Fruit fly (Drosophila melanogaster) whole organism, prepupa: ENCODE results near the gene Lsp1alpha.

Experiments used
- Blimp-1 ChIP-seq: fragments of 200-800 bp; sonication (Bioruptor generic); optimal IDR thresholded peaks from 3 replicates; lab custom pipeline; 2017; ENCODE audit warnings: missing biosample characterization, missing genetic modification characterization, mild to moderate bottlenecking, moderate library complexity, missing genetic modification reagents
- CG10631 ChIP-seq: fragments of 200-800 bp; sonication (Bioruptor generic); optimal IDR thresholded peaks from 2 replicates; lab custom pipeline; 2016; ENCODE audit warnings: missing biosample characterization, missing genetic modification characterization
- CG11762 ChIP-seq: fragments of 200-800 bp; sonication (Bioruptor generic); optimal IDR thresholded peaks from 3 replicates; lab custom pipeline; 2016; ENCODE audit warnings: missing biosample characterization, missing genetic modification characterization; ENCODE audit not compliant: insufficient read depth
- CG11902 ChIP-seq: fragments of 200-800 bp; sonication (Bioruptor generic); optimal IDR thresholded peaks from 3 replicates; lab custom pipeline; 2016; ENCODE audit warnings: missing biosample characterization, missing genetic modification characterization
- CG15336 ChIP-seq: fragments of 200-800 bp; sonication (Bioruptor generic); IDR thresholded peaks from 2 replicates; pipeline ENCODE4 v1.3.6; 2022; ENCODE audit warnings: missing biosample characterization, missing genetic modification characterization
- CG1621 ChIP-seq: fragments of 200-800 bp; sonication (Bioruptor generic); optimal IDR thresholded peaks from 3 replicates; lab custom pipeline; 2018; ENCODE audit warnings: missing biosample characterization, mild to moderate bottlenecking, missing genetic modification characterization
- CG16779 ChIP-seq: fragments of 200-800 bp; sonication (Bioruptor generic); optimal IDR thresholded peaks from 3 replicates; lab custom pipeline; 2017; ENCODE audit warnings: missing biosample characterization, mild to moderate bottlenecking, missing genetic modification characterization
- CG3032 ChIP-seq: fragments of 200-800 bp; optimal IDR thresholded peaks from 2 replicates; lab custom pipeline; 2019; ENCODE audit warnings: missing biosample characterization, mild to moderate bottlenecking, missing genetic modification characterization, moderate library complexity
- CG31627 ChIP-seq: fragments of 200-800 bp; sonication (Bioruptor generic); optimal IDR thresholded peaks from 3 replicates; lab custom pipeline; 2016; ENCODE audit warnings: missing biosample characterization, missing genetic modification characterization
- CG3919 ChIP-seq: fragments of 200-800 bp; sonication (Bioruptor generic); optimal IDR thresholded peaks from 3 replicates; lab custom pipeline; 2016; ENCODE audit warnings: missing biosample characterization, missing genetic modification characterization
- CG4318 ChIP-seq: fragments of 200-800 bp; sonication (Bioruptor generic); optimal IDR thresholded peaks from 3 replicates; lab custom pipeline; 2017; ENCODE audit warnings: missing biosample characterization, mild to moderate bottlenecking, missing genetic modification characterization
- CG6163 ChIP-seq: fragments of 200-800 bp; sonication (Bioruptor generic); IDR thresholded peaks from 3 replicates; pipeline ENCODE4 v1.3.6; 2022; ENCODE audit warnings: missing biosample characterization, missing genetic modification characterization
- CG6276 ChIP-seq: fragments of 200-800 bp; sonication (Bioruptor generic); optimal IDR thresholded peaks from 2 replicates; lab custom pipeline; 2017; ENCODE audit warnings: missing biosample characterization, mild to moderate bottlenecking, missing genetic modification characterization
- CG6808 ChIP-seq: fragments of 200-800 bp; sonication (Bioruptor generic); optimal IDR thresholded peaks from 3 replicates; lab custom pipeline; 2017; ENCODE audit warnings: missing biosample characterization, missing genetic modification characterization, mild to moderate bottlenecking, moderate library complexity, missing genetic modification reagents
- CG6854 ChIP-seq: fragments of 200-800 bp; sonication (Bioruptor generic); optimal IDR thresholded peaks from 2 replicates; lab custom pipeline; 2017; ENCODE audit warnings: missing biosample characterization, mild to moderate bottlenecking, missing genetic modification characterization
- CG7368 ChIP-seq: fragments of 200-800 bp; sonication (Bioruptor generic); optimal IDR thresholded peaks from 3 replicates; lab custom pipeline; 2016; ENCODE audit warnings: missing biosample characterization, missing genetic modification characterization
- CG8119 ChIP-seq: fragments of 200-800 bp; sonication (Bioruptor generic); IDR thresholded peaks from 3 replicates; pipeline ENCODE4 v1.3.6; 2022; ENCODE audit warnings: missing biosample characterization, missing genetic modification characterization
- CG8319 ChIP-seq: fragments of 200-800 bp; sonication (Bioruptor generic); optimal IDR thresholded peaks from 3 replicates; lab custom pipeline; 2016; ENCODE audit warnings: missing biosample characterization, missing genetic modification characterization
- CG8632 ChIP-seq: fragments of 200-800 bp; sonication (Bioruptor generic); optimal IDR thresholded peaks from 3 replicates; lab custom pipeline; 2016; ENCODE audit warnings: missing biosample characterization, missing genetic modification characterization
- Eip75B ChIP-seq: fragments of 200-800 bp; sonication (Bioruptor generic); optimal IDR thresholded peaks from 3 replicates; lab custom pipeline; 2016; ENCODE audit warnings: missing biosample characterization, missing genetic modification characterization
- Eip78C ChIP-seq: fragments of 200-800 bp; sonication (Bioruptor generic); peaks from one replicate; lab custom pipeline; 2016; ENCODE audit warnings: missing biosample characterization, missing genetic modification characterization
- Eip93F ChIP-seq: fragments of 200-800 bp; sonication (Bioruptor generic); optimal IDR thresholded peaks from 2 replicates; lab custom pipeline; 2016; ENCODE audit warnings: missing biosample characterization, mild to moderate bottlenecking, missing genetic modification characterization
- Ets21C ChIP-seq: fragments of 200-800 bp; sonication (Bioruptor generic); optimal IDR thresholded peaks from 3 replicates; lab custom pipeline; 2016; ENCODE audit warnings: missing biosample characterization, missing genetic modification characterization
- Ets96B ChIP-seq: fragments of 200-800 bp; optimal IDR thresholded peaks from 2 replicates; lab custom pipeline; 2019; ENCODE audit warnings: missing biosample characterization, mild to moderate bottlenecking, missing genetic modification characterization, moderate library complexity
- Hr39 ChIP-seq: fragments of 200-800 bp; sonication (Bioruptor generic); optimal IDR thresholded peaks from 2 replicates; lab custom pipeline; 2016; ENCODE audit warnings: missing biosample characterization, missing genetic modification characterization
- Lpt ChIP-seq: fragments of 200-800 bp; sonication (Bioruptor generic); optimal IDR thresholded peaks from 3 replicates; lab custom pipeline; 2016; ENCODE audit warnings: missing biosample characterization, missing genetic modification characterization
- Met ChIP-seq: fragments of 200-800 bp; sonication (Bioruptor generic); optimal IDR thresholded peaks from 3 replicates; lab custom pipeline; 2016; ENCODE audit warnings: missing biosample characterization, missing genetic modification characterization
- Sox102F ChIP-seq: fragments of 200-800 bp; sonication (Bioruptor generic); optimal IDR thresholded peaks from 2 replicates; lab custom pipeline; 2016; ENCODE audit warnings: missing biosample characterization, mild to moderate bottlenecking, missing genetic modification characterization
- Sox14 ChIP-seq: fragments of 200-800 bp; sonication (Bioruptor generic); optimal IDR thresholded peaks from 3 replicates; lab custom pipeline; 2016; ENCODE audit warnings: missing biosample characterization, missing genetic modification characterization
- acj6 ChIP-seq: fragments of 200-800 bp; sonication (Bioruptor generic); optimal IDR thresholded peaks from 3 replicates; lab custom pipeline; 2016; ENCODE audit warnings: missing biosample characterization, missing genetic modification characterization
- cyc ChIP-seq: fragments of 200-800 bp; sonication (Bioruptor generic); optimal IDR thresholded peaks from 3 replicates; lab custom pipeline; 2016; ENCODE audit warnings: missing biosample characterization, missing genetic modification characterization
- dac ChIP-seq: fragments of 200-800 bp; sonication (Bioruptor generic); optimal IDR thresholded peaks from 2 replicates; lab custom pipeline; 2017; ENCODE audit warnings: missing biosample characterization, mild to moderate bottlenecking, missing genetic modification characterization
- dsx ChIP-seq: fragments of 200-800 bp; optimal IDR thresholded peaks from 3 replicates; lab custom pipeline; 2019; ENCODE audit warnings: missing biosample characterization, mild to moderate bottlenecking, missing genetic modification characterization, moderate library complexity; ENCODE audit not compliant: poor library complexity, severe bottlenecking
- eg ChIP-seq: fragments of 200-800 bp; sonication (Bioruptor generic); IDR thresholded peaks from 3 replicates; pipeline ENCODE4 v1.3.6; 2022; ENCODE audit warnings: missing biosample characterization, missing genetic modification characterization
- esn ChIP-seq: fragments of 200-800 bp; sonication (Bioruptor generic); optimal IDR thresholded peaks from 2 replicates; lab custom pipeline; 2016; ENCODE audit warnings: missing biosample characterization, mild to moderate bottlenecking, missing genetic modification characterization, moderate library complexity
- fd59A ChIP-seq: fragments of 200-800 bp; sonication (Bioruptor generic); optimal IDR thresholded peaks from 2 replicates; lab custom pipeline; 2017; ENCODE audit warnings: missing biosample characterization, mild to moderate bottlenecking, missing genetic modification characterization, missing genetic modification reagents
- fd85E ChIP-seq: fragments of 200-800 bp; sonication (Bioruptor generic); optimal IDR thresholded peaks from 3 replicates; lab custom pipeline; 2016; ENCODE audit warnings: missing biosample characterization, missing genetic modification characterization
- fkh ChIP-seq: fragments of 200-800 bp; sonication (Bioruptor generic); optimal IDR thresholded peaks from 3 replicates; lab custom pipeline; 2017; ENCODE audit warnings: missing biosample characterization, mild to moderate bottlenecking, missing genetic modification characterization, moderate library complexity
- net ChIP-seq: fragments of 200-800 bp; sonication (Bioruptor generic); optimal IDR thresholded peaks from 3 replicates; lab custom pipeline; 2016; ENCODE audit warnings: missing biosample characterization, missing genetic modification characterization
- salr ChIP-seq, 2 experiments: fragments of 200-800 bp; sonication (Bioruptor generic); optimal IDR thresholded peaks; 3 replicates each; lab custom pipeline; 2016 to 2018; ENCODE audit warnings: missing biosample characterization in 2 of 2, missing genetic modification characterization in 2 of 2, mild to moderate bottlenecking in 1 of 2
- ss ChIP-seq, 2 experiments: fragments of 200-800 bp; sonication (Bioruptor generic); optimal IDR thresholded peaks; 2 replicates in 1 of 2; 3 replicates in 1 of 2; lab custom pipeline; 2017 to 2018; ENCODE audit warnings: mild to moderate bottlenecking in 2 of 2, missing biosample characterization in 2 of 2, missing genetic modification characterization in 2 of 2, moderate library complexity in 1 of 2
- svp ChIP-seq: fragments of 200-800 bp; sonication (Bioruptor generic); peaks from one replicate; lab custom pipeline; 2016; ENCODE audit warnings: missing biosample characterization, missing genetic modification characterization
- vri ChIP-seq: fragments of 200-800 bp; sonication (Bioruptor generic); optimal IDR thresholded peaks from 3 replicates; lab custom pipeline; 2016; ENCODE audit warnings: missing biosample characterization, mild to moderate bottlenecking, missing genetic modification characterization

Gene Lsp1alpha

DNA sequence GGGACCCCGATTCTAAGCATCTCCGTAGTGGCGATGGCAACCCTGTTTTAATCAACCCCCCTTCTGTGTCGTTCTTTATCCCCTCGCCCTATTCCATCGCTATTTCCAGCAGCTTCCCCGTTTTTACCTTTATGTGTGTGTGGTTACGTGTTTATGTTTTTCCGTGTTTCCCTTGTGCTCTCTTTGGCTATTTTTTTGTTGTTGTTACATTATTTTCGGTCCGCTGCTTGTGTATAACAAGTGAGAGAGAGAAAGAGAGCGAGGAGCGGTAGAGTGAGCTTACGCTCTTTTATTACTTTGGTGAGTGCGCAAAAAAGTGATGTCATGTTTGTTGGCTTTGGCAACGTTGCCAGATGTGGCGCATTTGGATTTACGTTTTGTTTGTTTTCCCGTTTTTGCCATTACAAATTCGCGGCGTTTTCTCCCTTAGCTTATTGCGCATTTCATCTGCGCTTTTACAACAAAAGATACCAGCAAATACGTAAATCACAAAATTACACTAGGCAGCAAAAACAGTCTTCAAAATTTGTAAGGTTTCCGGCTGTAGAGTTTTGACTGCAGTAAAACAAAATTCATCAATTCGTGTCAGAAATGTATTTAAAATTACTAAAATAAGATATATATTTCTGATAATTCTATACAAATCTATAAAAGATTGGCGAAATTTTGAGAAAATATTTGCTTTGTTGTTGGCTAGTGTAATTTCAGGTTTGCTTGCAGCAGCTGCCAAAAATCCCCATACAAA is 19.7 kb upstream of the Lsp1alpha start (continued):
- TF ChIP-seq fkh (GFP tag; lab: Kevin White, UChicago) (peak; percentile 71), CG7368 (GFP tag; lab: Kevin White, UChicago) (no peak), Hr39 (GFP tag; lab: Kevin White, UChicago) (peak; percentile 27), CG8632 (GFP tag; lab: Kevin White, UChicago) (peak; percentile 45), CG4318 (GFP tag; lab: Kevin White, UChicago) (no peak), CG3919 (GFP tag; lab: Kevin White, UChicago) (no peak), cyc (GFP tag; lab: Kevin White, UChicago) (peak; percentile 8), Sox102F (peak; percentile 29), Blimp-1 (GFP tag; lab: Kevin White, UChicago) (no peak), svp (GFP tag; lab: Kevin White, UChicago) (peak; percentile 72), dac (no peak), CG8119 (GFP tag; lab: Robert Waterston, UW) (peak; percentile 64), dsx (GFP tag; lab: Kevin White, UChicago) (no peak), acj6 (GFP tag; lab: Kevin White, UChicago) (peak; percentile 46), CG31627 (GFP tag; lab: Kevin White, UChicago) (peak; percentile 25), Lpt (GFP tag; lab: Kevin White, UChicago) (no peak), CG6808 (GFP tag; lab: Kevin White, UChicago) (no peak), vri (peak; percentile 67), Eip93F (GFP tag; lab: Kevin White, UChicago) (no peak)

DNA sequence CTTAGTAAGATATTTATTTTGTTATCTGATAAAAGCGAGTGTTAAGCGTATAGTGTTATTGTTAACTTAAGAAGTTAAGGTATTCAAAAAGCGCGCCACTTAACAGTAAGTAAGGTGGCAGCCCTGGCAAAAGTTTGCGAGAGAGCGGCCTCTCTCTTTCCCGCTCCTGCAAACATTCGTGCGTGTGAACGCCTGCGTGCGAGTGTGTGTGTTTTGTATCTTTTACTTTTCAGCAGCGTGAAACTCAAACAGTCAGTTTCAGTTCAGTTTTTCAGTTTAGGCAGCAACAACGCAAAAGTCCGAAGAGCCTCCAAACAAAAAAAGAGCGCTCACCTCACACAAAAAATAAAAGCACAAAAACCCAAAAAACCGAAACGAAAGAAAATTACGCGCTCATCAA is 18.7 kb upstream of the Lsp1alpha start:
- no peak for TF ChIP-seq Met
- TF ChIP-seq CG16779 (tag; lab: Kevin White, UChicago): peak; percentile 2
- peak; percentile 14 for TF ChIP-seq dsx (GFP tag; lab: Kevin White, UChicago)
- TF ChIP-seq CG3032 (tag; lab: Kevin White, UChicago): no peak
- TF ChIP-seq esn: no peak
- TF ChIP-seq CG1621 (tag; lab: Kevin White, UChicago): no peak
- TF ChIP-seq CG4318 (GFP tag; lab: Kevin White, UChicago): no peak
- TF ChIP-seq Ets96B: no peak
- no peak for TF ChIP-seq net (GFP tag; lab: Kevin White, UChicago)
- no peak for TF ChIP-seq Ets21C (GFP tag; lab: Kevin White, UChicago)
- no peak for TF ChIP-seq CG11762 (GFP tag; lab: Kevin White, UChicago)
- TF ChIP-seq CG8632 (GFP tag; lab: Kevin White, UChicago): no peak
- TF ChIP-seq CG11902 (GFP tag; lab: Kevin White, UChicago): no peak
- peak; percentile 44; the same call in 2 of the 3 replicates for TF ChIP-seq CG6163 (GFP tag; lab: Robert Waterston, UW)
- TF ChIP-seq CG15336 (GFP tag; lab: Robert Waterston, UW): no peak
- TF ChIP-seq Sox14 (GFP tag; lab: Kevin White, UChicago): no peak
- no peak for TF ChIP-seq acj6 (GFP tag; lab: Kevin White, UChicago)
- TF ChIP-seq Eip93F (GFP tag; lab: Kevin White, UChicago): no peak
- no peak for TF ChIP-seq CG3919 (GFP tag; lab: Kevin White, UChicago)
- no peak for TF ChIP-seq CG8319
- peak; percentile 29 for TF ChIP-seq vri
- peak; percentile 22 for TF ChIP-seq Sox102F
- TF ChIP-seq Hr39 (GFP tag; lab: Kevin White, UChicago): no peak
- no peak for TF ChIP-seq CG6276
- peak; percentile 17 for TF ChIP-seq Eip75B (GFP tag; lab: Kevin White, UChicago)
- TF ChIP-seq eg (GFP tag; lab: Robert Waterston, UW): peak; percentile 63; the same call in 2 of the 3 replicates
- TF ChIP-seq CG8119 (GFP tag; lab: Robert Waterston, UW): 0 out of 3 replicates have a peak, but pooled peaks have one; percentile 13
- no peak for TF ChIP-seq fd59A (GFP tag; lab: Kevin White, UChicago)
- TF ChIP-seq ss (GFP tag; optimal IDR thresholded peaks at IDR 0.05; lab: Kevin White, UChicago): peak in 1 of 2 experiments; percentile 7
- TF ChIP-seq fd85E (GFP tag; lab: Kevin White, UChicago): no peak
- TF ChIP-seq Lpt (GFP tag; lab: Kevin White, UChicago): no peak
- TF ChIP-seq Blimp-1 (GFP tag; lab: Kevin White, UChicago): no peak
- peak; percentile 42 for TF ChIP-seq CG6854 (GFP tag; lab: Kevin White, UChicago)
- TF ChIP-seq salr (GFP tag; optimal IDR thresholded peaks at IDR 0.05; lab: Kevin White, UChicago): no peak
- no peak for TF ChIP-seq CG10631
- peak; percentile 55 for TF ChIP-seq Eip78C (GFP tag; lab: Kevin White, UChicago)
